Fruit fly (Drosophila melanogaster): Measurements from ENCODE around the gene Pp1-13C.

Gene Pp1-13C

dm6 chrX:15360961-15361360 lies at the start of gene Pp1-13C:
Gene Pp1-13C, minus strand, starts transcription at chrX:15361061.
- no peak for TF ChIP-seq CG32264 (GFP tag; optimal IDR thresholded peaks at IDR 0.05)
- no peak for TF ChIP-seq Abd-B (GFP tag; optimal IDR thresholded peaks at IDR 0.05)
- TF ChIP-seq Dif (GFP tag; optimal IDR thresholded peaks at IDR 0.05; ENCODE audit: partially characterized antibody), result no peak

DNA sequence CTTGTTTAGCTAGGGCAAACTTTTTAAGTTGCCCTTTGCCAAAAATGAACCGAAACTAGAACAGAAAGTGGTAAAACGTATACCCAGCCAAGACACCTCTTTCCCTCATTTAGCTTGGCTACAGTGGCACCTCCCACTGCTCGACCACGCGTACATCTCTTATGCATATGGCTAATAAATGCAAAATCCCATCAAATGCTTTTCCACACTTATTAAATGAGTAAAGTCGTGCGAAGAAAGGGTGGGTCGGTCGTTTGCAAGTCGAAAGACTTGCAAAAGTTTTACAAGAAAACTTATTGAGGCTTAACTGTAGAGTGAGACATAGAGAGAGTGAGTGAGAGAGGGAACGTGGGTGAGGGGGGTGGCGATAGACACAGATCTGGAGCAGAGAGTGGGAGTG lies 46.0 kb upstream of the Pp1-13C start:
- no peak for TF ChIP-seq lola (GFP tag; optimal IDR thresholded peaks at IDR 0.05)
- no peak for TF ChIP-seq CG9705 (GFP tag; optimal IDR thresholded peaks at IDR 0.05)
- TF ChIP-seq dmrt93B (GFP tag; optimal IDR thresholded peaks at IDR 0.05), result no peak
- TF ChIP-seq usp (GFP tag; optimal IDR thresholded peaks at IDR 0.05), result no peak
- TF ChIP-seq br (GFP tag; optimal IDR thresholded peaks at IDR 0.05), result no peak
- TF ChIP-seq ey (GFP tag; optimal IDR thresholded peaks at IDR 0.05), result no peak
- TF ChIP-seq Sp1 (GFP tag; optimal IDR thresholded peaks at IDR 0.05), result no peak
- no peak for TF ChIP-seq Myc (optimal IDR thresholded peaks at IDR 0.05)

DNA sequence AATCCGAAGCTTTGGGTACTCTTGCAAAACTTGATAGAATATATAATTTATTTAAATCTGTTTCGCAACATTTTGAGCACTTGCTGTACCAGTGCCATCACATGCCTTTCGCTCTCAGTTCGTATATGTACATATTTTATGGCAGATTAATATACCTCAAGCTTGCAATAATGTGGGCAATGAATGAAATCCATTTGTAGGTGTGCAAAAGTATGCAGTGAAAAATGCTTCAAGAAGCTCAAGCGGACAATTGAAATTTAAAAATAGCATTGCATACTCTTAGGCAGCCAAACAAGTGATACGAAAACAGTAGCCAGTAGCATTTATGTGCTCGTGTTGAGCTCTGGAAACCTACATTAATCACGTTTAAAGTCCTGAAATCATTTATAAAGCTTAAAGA lies 41.0 kb upstream of the Pp1-13C start:
- TF ChIP-seq lola (GFP tag; optimal IDR thresholded peaks at IDR 0.05) (no peak), foxo (GFP tag; optimal IDR thresholded peaks at IDR 0.05) (no peak)

DNA sequence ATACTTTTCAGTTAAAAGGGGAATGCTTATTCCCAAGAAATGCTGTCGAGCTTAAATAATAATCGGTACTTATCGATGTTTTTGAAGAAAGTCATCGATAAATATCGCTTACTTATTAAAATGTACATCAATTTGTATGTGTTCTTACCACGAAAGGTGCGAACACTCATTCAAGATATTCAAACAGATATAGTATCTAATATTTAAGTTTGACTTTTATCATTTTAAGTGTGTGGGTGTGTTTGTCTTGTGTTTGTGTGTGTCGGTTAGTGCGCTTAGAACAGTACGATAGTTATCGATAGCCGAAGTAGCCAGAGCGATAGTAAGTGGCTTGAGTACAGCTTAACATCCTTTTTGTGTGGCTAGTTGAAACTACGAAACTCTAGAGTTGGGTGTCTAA lies 26.5 kb upstream of the Pp1-13C start:
- TF ChIP-seq fru (GFP tag; optimal IDR thresholded peaks at IDR 0.05), result no peak
- TF ChIP-seq h (GFP tag; optimal IDR thresholded peaks at IDR 0.05), result no peak
- no peak for TF ChIP-seq OdsH (GFP tag; optimal IDR thresholded peaks at IDR 0.05)
- no peak for TF ChIP-seq CG32264 (GFP tag; optimal IDR thresholded peaks at IDR 0.05)

- TF ChIP-seq fru (GFP tag; optimal IDR thresholded peaks at IDR 0.05), result no peak
- no peak for TF ChIP-seq N (GFP tag; optimal IDR thresholded peaks at IDR 0.05)
- TF ChIP-seq dl (GFP tag; optimal IDR thresholded peaks at IDR 0.05; ENCODE audit: insufficient read depth in 1 of 2, partially characterized antibody in 2 of 2), result no peak
- TF ChIP-seq lola (GFP tag; optimal IDR thresholded peaks at IDR 0.05), result no peak
These were observed 24.6 kb upstream of the Pp1-13C start, which contains the start of gene CG9164 for dm6 chrX:15385176-15386056. Gene CG9164, minus strand, starts transcription at chrX:15385441.

DNA sequence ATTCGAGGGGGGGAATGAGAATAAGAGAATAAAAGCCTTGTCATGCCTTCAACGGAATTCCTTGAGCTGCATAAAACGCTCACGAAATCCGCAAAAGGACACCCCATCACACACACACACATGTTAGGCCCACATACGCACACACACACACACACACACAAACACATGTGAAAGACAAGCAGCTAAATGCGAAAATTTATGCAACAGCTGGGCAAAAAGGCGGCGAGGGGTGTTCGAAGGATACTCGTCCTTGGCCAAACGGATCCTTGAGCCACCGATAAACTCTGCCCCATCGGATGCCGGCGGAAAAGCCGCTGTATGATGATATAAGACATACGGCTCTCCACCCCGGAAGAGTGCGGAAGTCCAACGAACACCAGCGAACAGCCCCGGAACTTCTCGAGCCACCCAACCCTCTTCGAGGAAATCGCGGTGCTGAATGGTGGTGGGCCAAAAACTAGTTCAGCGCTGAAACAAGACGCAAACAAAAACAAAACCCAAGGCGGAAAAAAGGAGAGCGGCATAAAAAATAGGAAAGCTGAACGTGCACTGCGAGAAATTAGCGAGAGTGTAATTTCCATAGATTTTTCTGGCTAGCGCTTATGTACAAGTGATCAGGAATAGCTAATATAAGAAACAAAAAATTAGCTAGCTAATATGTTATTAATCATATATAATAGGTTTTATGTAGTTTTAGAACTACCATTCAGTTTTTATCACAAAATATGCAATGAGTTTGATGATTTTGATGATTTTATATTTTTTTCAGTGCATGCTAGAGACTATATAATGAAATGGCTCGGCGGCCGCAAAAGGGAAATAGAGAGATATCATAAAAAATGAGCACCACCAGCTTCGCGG lies 22.9 kb upstream of the Pp1-13C start:
- TF ChIP-seq Dfd (GFP tag; optimal IDR thresholded peaks at IDR 0.05) (peak; percentile 52), CrebA (GFP tag; optimal IDR thresholded peaks at IDR 0.05; ENCODE audit: borderline replicate concordance) (no peak)

- TF ChIP-seq dmrt93B (GFP tag; optimal IDR thresholded peaks at IDR 0.05) (no peak), fru (GFP tag; optimal IDR thresholded peaks at IDR 0.05) (no peak), h (GFP tag; optimal IDR thresholded peaks at IDR 0.05) (no peak), usp (GFP tag; optimal IDR thresholded peaks at IDR 0.05) (no peak), Dif (GFP tag; optimal IDR thresholded peaks at IDR 0.05; ENCODE audit: partially characterized antibody) (no peak), Hr83 (GFP tag; optimal IDR thresholded peaks at IDR 0.05; ENCODE audit: poor library complexity, severe bottlenecking) (no peak), N (GFP tag; optimal IDR thresholded peaks at IDR 0.05) (no peak), jim (GFP tag; optimal IDR thresholded peaks at IDR 0.05) (no peak), dsf (GFP tag; optimal IDR thresholded peaks at IDR 0.05; ENCODE audit: borderline replicate concordance) (no peak), foxo (GFP tag; optimal IDR thresholded peaks at IDR 0.05) (no peak), Jra (GFP tag; optimal IDR thresholded peaks at IDR 0.05) (no peak), Sp1 (GFP tag; optimal IDR thresholded peaks at IDR 0.05) (no peak), Mio (GFP tag; optimal IDR thresholded peaks at IDR 0.05) (no peak), Vsx2 (GFP tag; optimal IDR thresholded peaks at IDR 0.05; ENCODE audit: partially characterized antibody) (no peak), CG9705 (GFP tag; optimal IDR thresholded peaks at IDR 0.05) (no peak), sv (GFP tag; optimal IDR thresholded peaks at IDR 0.05) (no peak), Myc (optimal IDR thresholded peaks at IDR 0.05) (no peak)
These were observed 19.3 kb upstream of the Pp1-13C start for dm6 chrX:15380207-15380606.

All from whole organism, wandering third instar larva.